Fruit fly (Drosophila melanogaster) whole organism, prepupa: ENCODE results near the gene Pez.
A peak's percentile ranks its signal among the peaks of the same experiment; 100 is the strongest.

Experiments
- CG10631 ChIP-seq: fragments of 200-800 bp; sonication (Bioruptor generic); optimal IDR thresholded peaks from 2 replicates; lab custom pipeline; 2016; ENCODE audit warnings: missing biosample characterization, missing genetic modification characterization
- CG10669 ChIP-seq: fragments of 200-800 bp; sonication (Bioruptor generic); optimal IDR thresholded peaks from 3 replicates; lab custom pipeline; 2018; ENCODE audit warnings: missing biosample characterization, mild to moderate bottlenecking, missing genetic modification characterization, moderate library complexity
- CG11294 ChIP-seq: fragments of 200-800 bp; sonication (Bioruptor generic); IDR thresholded peaks from 2 replicates; pipeline ENCODE4 v1.3.6; 2022; ENCODE audit warnings: missing biosample characterization, missing genetic modification characterization
- CG15336 ChIP-seq: fragments of 200-800 bp; sonication (Bioruptor generic); IDR thresholded peaks from 2 replicates; pipeline ENCODE4 v1.3.6; 2022; ENCODE audit warnings: missing biosample characterization, missing genetic modification characterization
- CG16779 ChIP-seq: fragments of 200-800 bp; sonication (Bioruptor generic); optimal IDR thresholded peaks from 3 replicates; lab custom pipeline; 2017; ENCODE audit warnings: missing biosample characterization, mild to moderate bottlenecking, missing genetic modification characterization
- CG31627 ChIP-seq: fragments of 200-800 bp; sonication (Bioruptor generic); optimal IDR thresholded peaks from 3 replicates; lab custom pipeline; 2016; ENCODE audit warnings: missing biosample characterization, missing genetic modification characterization
- CG32006 ChIP-seq: fragments of 200-800 bp; sonication (Bioruptor generic); optimal IDR thresholded peaks from 3 replicates; lab custom pipeline; 2017; ENCODE audit warnings: missing biosample characterization, mild to moderate bottlenecking, missing genetic modification characterization
- CG34406 ChIP-seq: fragments of 200-800 bp; sonication (Bioruptor generic); optimal IDR thresholded peaks from 3 replicates; lab custom pipeline; 2016; ENCODE audit warnings: missing biosample characterization, missing genetic modification characterization
- CG3919 ChIP-seq: fragments of 200-800 bp; sonication (Bioruptor generic); optimal IDR thresholded peaks from 3 replicates; lab custom pipeline; 2016; ENCODE audit warnings: missing biosample characterization, missing genetic modification characterization
- CG4318 ChIP-seq: fragments of 200-800 bp; sonication (Bioruptor generic); optimal IDR thresholded peaks from 3 replicates; lab custom pipeline; 2017; ENCODE audit warnings: missing biosample characterization, mild to moderate bottlenecking, missing genetic modification characterization
- CG6276 ChIP-seq: fragments of 200-800 bp; sonication (Bioruptor generic); optimal IDR thresholded peaks from 2 replicates; lab custom pipeline; 2017; ENCODE audit warnings: missing biosample characterization, mild to moderate bottlenecking, missing genetic modification characterization
- CG6854 ChIP-seq: fragments of 200-800 bp; sonication (Bioruptor generic); optimal IDR thresholded peaks from 2 replicates; lab custom pipeline; 2017; ENCODE audit warnings: missing biosample characterization, mild to moderate bottlenecking, missing genetic modification characterization
- CG7368 ChIP-seq: fragments of 200-800 bp; sonication (Bioruptor generic); optimal IDR thresholded peaks from 3 replicates; lab custom pipeline; 2016; ENCODE audit warnings: missing biosample characterization, missing genetic modification characterization
- CG8632 ChIP-seq: fragments of 200-800 bp; sonication (Bioruptor generic); optimal IDR thresholded peaks from 3 replicates; lab custom pipeline; 2016; ENCODE audit warnings: missing biosample characterization, missing genetic modification characterization
- CG9139 ChIP-seq: fragments of 200-800 bp; sonication (Bioruptor generic); optimal IDR thresholded peaks from 3 replicates; lab custom pipeline; 2017; ENCODE audit warnings: missing biosample characterization, mild to moderate bottlenecking, missing genetic modification characterization
- Eip78C ChIP-seq: fragments of 200-800 bp; sonication (Bioruptor generic); peaks from one replicate; lab custom pipeline; 2016; ENCODE audit warnings: missing biosample characterization, missing genetic modification characterization
- Eip93F ChIP-seq: fragments of 200-800 bp; sonication (Bioruptor generic); optimal IDR thresholded peaks from 2 replicates; lab custom pipeline; 2016; ENCODE audit warnings: missing biosample characterization, mild to moderate bottlenecking, missing genetic modification characterization
- Ets21C ChIP-seq: fragments of 200-800 bp; sonication (Bioruptor generic); optimal IDR thresholded peaks from 3 replicates; lab custom pipeline; 2016; ENCODE audit warnings: missing biosample characterization, missing genetic modification characterization
- Ets96B ChIP-seq: fragments of 200-800 bp; optimal IDR thresholded peaks from 2 replicates; lab custom pipeline; 2019; ENCODE audit warnings: missing biosample characterization, mild to moderate bottlenecking, missing genetic modification characterization, moderate library complexity
- Hr38 ChIP-seq: sonication (Bioruptor generic); optimal IDR thresholded peaks from 2 replicates; lab custom pipeline; 2016; ENCODE audit warnings: missing biosample characterization, missing genetic modification characterization
- Hr39 ChIP-seq: fragments of 200-800 bp; sonication (Bioruptor generic); optimal IDR thresholded peaks from 2 replicates; lab custom pipeline; 2016; ENCODE audit warnings: missing biosample characterization, missing genetic modification characterization
- Hr4 ChIP-seq: fragments of 200-800 bp; sonication (Bioruptor generic); optimal IDR thresholded peaks from 3 replicates; lab custom pipeline; 2016; ENCODE audit warnings: missing biosample characterization, missing genetic modification characterization
- Met ChIP-seq: fragments of 200-800 bp; sonication (Bioruptor generic); optimal IDR thresholded peaks from 3 replicates; lab custom pipeline; 2016; ENCODE audit warnings: missing biosample characterization, missing genetic modification characterization
- OdsH ChIP-seq: fragments of 200-800 bp; sonication (Bioruptor generic); optimal IDR thresholded peaks from 3 replicates; lab custom pipeline; 2016; ENCODE audit warnings: missing biosample characterization, missing genetic modification characterization
- Smox ChIP-seq: fragments of 200-800 bp; sonication (Bioruptor generic); optimal IDR thresholded peaks from 3 replicates; lab custom pipeline; 2016; ENCODE audit warnings: missing biosample characterization, missing genetic modification characterization
- Sox102F ChIP-seq: fragments of 200-800 bp; sonication (Bioruptor generic); optimal IDR thresholded peaks from 2 replicates; lab custom pipeline; 2016; ENCODE audit warnings: missing biosample characterization, mild to moderate bottlenecking, missing genetic modification characterization
- Sox14 ChIP-seq: fragments of 200-800 bp; sonication (Bioruptor generic); optimal IDR thresholded peaks from 3 replicates; lab custom pipeline; 2016; ENCODE audit warnings: missing biosample characterization, missing genetic modification characterization
- Sox15 ChIP-seq: fragments of 200-800 bp; sonication (Bioruptor generic); optimal IDR thresholded peaks from 3 replicates; lab custom pipeline; 2016; ENCODE audit warnings: missing biosample characterization, missing genetic modification characterization
- acj6 ChIP-seq: fragments of 200-800 bp; sonication (Bioruptor generic); optimal IDR thresholded peaks from 3 replicates; lab custom pipeline; 2016; ENCODE audit warnings: missing biosample characterization, missing genetic modification characterization
- dac ChIP-seq: fragments of 200-800 bp; sonication (Bioruptor generic); optimal IDR thresholded peaks from 2 replicates; lab custom pipeline; 2017; ENCODE audit warnings: missing biosample characterization, mild to moderate bottlenecking, missing genetic modification characterization
- fd59A ChIP-seq: fragments of 200-800 bp; sonication (Bioruptor generic); optimal IDR thresholded peaks from 2 replicates; lab custom pipeline; 2017; ENCODE audit warnings: missing biosample characterization, mild to moderate bottlenecking, missing genetic modification characterization, missing genetic modification reagents
- lz ChIP-seq: fragments of 200-800 bp; sonication (Bioruptor generic); optimal IDR thresholded peaks from 3 replicates; lab custom pipeline; 2016; ENCODE audit warnings: missing biosample characterization, missing genetic modification characterization
- net ChIP-seq: fragments of 200-800 bp; sonication (Bioruptor generic); optimal IDR thresholded peaks from 3 replicates; lab custom pipeline; 2016; ENCODE audit warnings: missing biosample characterization, missing genetic modification characterization
- pdm3 ChIP-seq: fragments of 200-800 bp; sonication (Bioruptor generic); optimal IDR thresholded peaks from 3 replicates; lab custom pipeline; 2016; ENCODE audit warnings: missing biosample characterization, missing genetic modification characterization
- salr ChIP-seq, 2 experiments: fragments of 200-800 bp; sonication (Bioruptor generic); optimal IDR thresholded peaks; 3 replicates each; lab custom pipeline; 2016 to 2018; ENCODE audit warnings: missing biosample characterization in 2 of 2, missing genetic modification characterization in 2 of 2, mild to moderate bottlenecking in 1 of 2
- ss ChIP-seq, 2 experiments: fragments of 200-800 bp; sonication (Bioruptor generic); optimal IDR thresholded peaks; 2 replicates in 1 of 2; 3 replicates in 1 of 2; lab custom pipeline; 2017 to 2018; ENCODE audit warnings: mild to moderate bottlenecking in 2 of 2, missing biosample characterization in 2 of 2, missing genetic modification characterization in 2 of 2, moderate library complexity in 1 of 2
- svp ChIP-seq: fragments of 200-800 bp; sonication (Bioruptor generic); peaks from one replicate; lab custom pipeline; 2016; ENCODE audit warnings: missing biosample characterization, missing genetic modification characterization
- topi ChIP-seq: fragments of 200-800 bp; sonication (Bioruptor generic); optimal IDR thresholded peaks from 3 replicates; lab custom pipeline; 2016; ENCODE audit warnings: missing biosample characterization, missing genetic modification characterization

Pez gene

dm6 chr2L:6360059-6360458, 21.6 kb upstream of the Pez start:
- TF ChIP-seq svp (GFP tag; lab: Kevin White, UChicago), result peak; percentile 88
- TF ChIP-seq Met (GFP tag; lab: Kevin White, UChicago), result no peak

DNA sequence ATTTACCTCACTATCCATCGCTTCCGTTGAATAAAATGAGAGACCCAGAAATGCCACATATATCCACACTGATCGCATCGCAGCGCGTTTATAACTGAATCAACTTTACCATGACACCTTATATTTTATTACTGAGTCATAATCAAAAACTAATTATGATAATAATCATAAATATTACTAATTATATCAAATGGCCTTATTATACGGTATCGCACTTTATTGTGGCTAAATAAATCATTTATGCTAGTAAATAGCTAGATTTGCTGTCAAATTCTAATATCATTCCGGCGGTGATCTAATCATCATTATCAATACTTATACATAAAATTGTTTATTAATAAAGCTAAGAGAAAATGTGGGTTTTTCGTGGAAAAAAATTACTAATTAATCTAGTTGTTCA, 19.7 kb upstream of the Pez start, which contains the start of gene CG9500:
CG9500 (minus strand) TSS at position 101 of the 400 bp plus-strand sequence.
- TF ChIP-seq Ets96B (tag; lab: Kevin White, UChicago), result no peak

DNA sequence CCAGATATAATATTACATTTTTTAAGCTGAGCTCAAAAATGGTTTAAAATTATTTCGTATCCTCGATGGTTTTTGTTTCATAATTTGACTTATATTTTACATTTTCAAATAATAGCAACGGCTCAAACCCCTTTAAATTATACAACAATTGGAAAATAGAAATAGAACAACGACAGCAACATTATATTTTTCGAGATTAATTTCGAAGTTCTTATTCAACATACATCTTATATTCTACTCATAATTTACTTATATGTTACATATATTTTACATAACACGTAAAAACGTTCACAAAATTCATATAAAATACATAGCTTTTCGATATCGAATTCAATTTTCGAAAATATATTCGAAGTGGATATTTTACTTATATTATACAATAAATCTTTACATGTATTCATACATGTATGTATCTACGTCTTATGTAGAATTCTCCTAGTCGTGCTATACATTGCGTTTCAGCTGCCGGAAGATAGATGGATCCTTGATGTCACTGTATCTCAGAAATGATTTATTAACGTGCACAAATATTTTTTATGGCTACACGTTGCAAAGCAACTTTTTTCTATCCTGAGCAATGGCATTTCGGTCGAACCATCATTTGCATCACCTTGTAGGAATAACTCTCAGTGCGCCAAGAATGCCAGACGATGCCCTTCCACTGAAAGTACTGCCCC, 18.4 kb upstream of the Pez start:
- TF ChIP-seq ss (GFP tag; optimal IDR thresholded peaks at IDR 0.05; lab: Kevin White, UChicago), result peak in 1 of 2 experiments; percentile 3
- no peak for TF ChIP-seq CG11294 (GFP tag; lab: Robert Waterston, UW)
- no peak for TF ChIP-seq net
- TF ChIP-seq CG3919, result peak; percentile 60
- TF ChIP-seq salr (GFP tag; optimal IDR thresholded peaks at IDR 0.05; lab: Kevin White, UChicago), result peak in 1 of 2 experiments; percentile 1
- no peak for TF ChIP-seq CG6276 (GFP tag; lab: Kevin White, UChicago)
- TF ChIP-seq Smox (GFP tag; lab: Kevin White, UChicago), result no peak
- TF ChIP-seq Hr4 (GFP tag; lab: Kevin White, UChicago), result peak; percentile 29
- TF ChIP-seq Eip78C (GFP tag; lab: Kevin White, UChicago), result peak; percentile 74
- TF ChIP-seq CG34406 (GFP tag; lab: Kevin White, UChicago), result no peak
- TF ChIP-seq lz (GFP tag; lab: Kevin White, UChicago), result no peak
- TF ChIP-seq CG32006 (GFP tag; lab: Kevin White, UChicago), result no peak
- TF ChIP-seq fd59A (GFP tag; lab: Kevin White, UChicago), result no peak
- TF ChIP-seq OdsH (GFP tag; lab: Kevin White, UChicago), result no peak
- TF ChIP-seq topi, result peak; percentile 5
- no peak for TF ChIP-seq Hr39
- TF ChIP-seq CG15336 (GFP tag; lab: Robert Waterston, UW), result 0 out of 2 replicates have a peak, but pooled peaks have one; percentile 10
- TF ChIP-seq pdm3 (GFP tag; lab: Kevin White, UChicago), result no peak
- TF ChIP-seq svp (GFP tag; lab: Kevin White, UChicago), result peak; percentile 30

dm6 chr2L:6356134-6356533, 17.7 kb upstream of the Pez start:
- TF ChIP-seq CG10669 (GFP tag; lab: Kevin White, UChicago) (no peak), Hr39 (no peak), Eip78C (GFP tag; lab: Kevin White, UChicago) (no peak), Sox102F (GFP tag; lab: Kevin White, UChicago) (no peak), Hr4 (GFP tag; lab: Kevin White, UChicago) (no peak), dac (GFP tag; lab: Kevin White, UChicago) (no peak), Sox15 (no peak), Sox14 (GFP tag; lab: Kevin White, UChicago) (no peak), CG7368 (no peak), CG4318 (GFP tag; lab: Kevin White, UChicago) (no peak), CG9139 (no peak), salr (GFP tag; optimal IDR thresholded peaks at IDR 0.05; lab: Kevin White, UChicago) (no peak), acj6 (no peak), CG10631 (GFP tag; lab: Kevin White, UChicago) (no peak), CG16779 (tag; lab: Kevin White, UChicago) (no peak), Hr38 (GFP tag; lab: Kevin White, UChicago) (no peak), CG8632 (no peak)

dm6 chr2L:6354656-6355055, 16.2 kb upstream of the Pez start, which contains the start of gene ppk14:
TSS of gene ppk14 (plus strand) at chr2L:6354956.
- no peak for TF ChIP-seq Eip93F (GFP tag; lab: Kevin White, UChicago)
- TF ChIP-seq CG6854 (GFP tag; lab: Kevin White, UChicago), result no peak
- no peak for TF ChIP-seq svp (GFP tag; lab: Kevin White, UChicago)
- no peak for TF ChIP-seq Ets21C (GFP tag; lab: Kevin White, UChicago)
- TF ChIP-seq net, result no peak
- TF ChIP-seq CG9139, result no peak
- TF ChIP-seq Sox15, result no peak
- TF ChIP-seq CG8632, result no peak
- TF ChIP-seq CG11294 (GFP tag; lab: Robert Waterston, UW), result no peak
- no peak for TF ChIP-seq lz (GFP tag; lab: Kevin White, UChicago)
- TF ChIP-seq CG31627 (GFP tag; lab: Kevin White, UChicago), result no peak
